Worm (Caenorhabditis elegans) whole organism, L2 larva: ENCODE data around the gene acp-2.

ENCODE experiments used
- C34F6.9 ChIP-seq: fragments of 150-350 bp; optimal IDR thresholded peaks from 2 replicates; lab custom pipeline; 2014; ENCODE audit warnings: missing biosample characterization, missing genetic modification characterization
- F13H6.1 ChIP-seq: sonication (generic microtip); optimal IDR thresholded peaks from 2 replicates; lab custom pipeline; 2016; ENCODE audit warnings: missing genetic modification characterization, missing compliant biosample characterization
- R02D3.7 ChIP-seq: fragments of 150-350 bp; optimal IDR thresholded peaks from 2 replicates; lab custom pipeline; 2014; ENCODE audit warnings: missing biosample characterization, missing genetic modification characterization
- ZK546.5 ChIP-seq: sonication (generic microtip); optimal IDR thresholded peaks from 2 replicates; lab custom pipeline; 2017; ENCODE audit warnings: missing biosample characterization, missing genetic modification characterization
- alr-1 ChIP-seq: fragments of 150-350 bp; optimal IDR thresholded peaks from 2 replicates; lab custom pipeline; 2014; ENCODE audit warnings: missing biosample characterization, missing genetic modification characterization
- aly-2 ChIP-seq: fragments of 150-350 bp; optimal IDR thresholded peaks from 2 replicates; lab custom pipeline; 2014; ENCODE audit warnings: missing biosample characterization, missing genetic modification characterization
- ama-1 ChIP-seq: fragments of 150-350 bp; optimal IDR thresholded peaks from 2 replicates; lab custom pipeline; 2018; ENCODE audit warnings: inconsistent platforms
- blmp-1 ChIP-seq: sonication (generic microtip); optimal IDR thresholded peaks from 2 replicates; lab custom pipeline; 2017; ENCODE audit warnings: missing genetic modification characterization, mild to moderate bottlenecking, missing compliant biosample characterization, antibody characterized with exemption, moderate library complexity; ENCODE audit not compliant: insufficient read depth
- ceh-16 ChIP-seq: fragments of 150-350 bp; optimal IDR thresholded peaks from 2 replicates; lab custom pipeline; 2014; ENCODE audit warnings: missing biosample characterization, missing genetic modification characterization
- ceh-82 ChIP-seq: fragments of 150-350 bp; optimal IDR thresholded peaks from 2 replicates; lab custom pipeline; 2014; ENCODE audit warnings: missing biosample characterization, missing genetic modification characterization
- crh-2 ChIP-seq: sonication (generic microtip); optimal IDR thresholded peaks from 2 replicates; lab custom pipeline; 2017; ENCODE audit warnings: missing biosample characterization, missing genetic modification characterization
- dmd-4 ChIP-seq: sonication (generic microtip); optimal IDR thresholded peaks from 2 replicates; lab custom pipeline; 2017; ENCODE audit warnings: missing biosample characterization, missing genetic modification characterization
- egl-27 ChIP-seq: sonication (generic microtip); optimal IDR thresholded peaks from 3 replicates; lab custom pipeline; 2017; ENCODE audit warnings: missing biosample characterization, missing genetic modification reagents, missing genetic modification characterization
- elt-1 ChIP-seq: fragments of 150-350 bp; optimal IDR thresholded peaks from 2 replicates; lab custom pipeline; 2014; ENCODE audit warnings: missing biosample characterization, missing genetic modification characterization
- elt-3 ChIP-seq: sonication (generic microtip); optimal IDR thresholded peaks from 2 replicates; lab custom pipeline; 2017; ENCODE audit warnings: missing biosample characterization, missing genetic modification characterization
- fos-1 ChIP-seq: fragments of 150-350 bp; optimal IDR thresholded peaks from 2 replicates; lab custom pipeline; 2014; ENCODE audit warnings: missing biosample characterization, missing genetic modification characterization
- gmeb-1 ChIP-seq: fragments of 150-350 bp; optimal IDR thresholded peaks from 2 replicates; lab custom pipeline; 2014; ENCODE audit warnings: missing biosample characterization, missing genetic modification characterization
- lin-11 ChIP-seq: fragments of 150-350 bp; sonication (generic microtip); optimal IDR thresholded peaks from 2 replicates; lab custom pipeline; 2014; ENCODE audit warnings: missing biosample characterization, missing genetic modification characterization, inconsistent platforms, mixed read lengths
- lin-13 ChIP-seq: fragments of 150-350 bp; optimal IDR thresholded peaks from 2 replicates; lab custom pipeline; 2014; ENCODE audit warnings: missing biosample characterization, missing genetic modification reagents, missing genetic modification characterization
- mab-5 ChIP-seq: fragments of 150-350 bp; optimal IDR thresholded peaks from 2 replicates; lab custom pipeline; 2014; ENCODE audit warnings: missing biosample characterization, missing genetic modification characterization
- mbf-1 ChIP-seq: sonication (generic microtip); optimal IDR thresholded peaks from 2 replicates; lab custom pipeline; 2017; ENCODE audit warnings: missing biosample characterization, missing genetic modification characterization
- nhr-10 ChIP-seq: sonication (generic microtip); optimal IDR thresholded peaks from 2 replicates; lab custom pipeline; 2017; ENCODE audit warnings: missing biosample characterization, missing genetic modification characterization
- nhr-11 ChIP-seq: fragments of 150-350 bp; optimal IDR thresholded peaks from 2 replicates; lab custom pipeline; 2014; ENCODE audit warnings: missing biosample characterization, missing genetic modification characterization
- nhr-12 ChIP-seq: fragments of 150-350 bp; optimal IDR thresholded peaks from 2 replicates; lab custom pipeline; 2014; ENCODE audit warnings: missing biosample characterization, missing genetic modification characterization
- nhr-129 ChIP-seq: fragments of 150-350 bp; optimal IDR thresholded peaks from 2 replicates; lab custom pipeline; 2014; ENCODE audit warnings: missing biosample characterization, missing genetic modification characterization
- nhr-21 ChIP-seq: fragments of 150-350 bp; optimal IDR thresholded peaks from 2 replicates; lab custom pipeline; 2014; ENCODE audit warnings: missing biosample characterization, missing genetic modification characterization
- nhr-23 ChIP-seq: fragments of 150-350 bp; optimal IDR thresholded peaks from 2 replicates; lab custom pipeline; 2014; ENCODE audit warnings: missing biosample characterization, missing genetic modification reagents, missing genetic modification characterization
- nhr-237 ChIP-seq: fragments of 150-350 bp; optimal IDR thresholded peaks from 2 replicates; lab custom pipeline; 2014; ENCODE audit warnings: missing biosample characterization, missing genetic modification characterization
- nhr-25 ChIP-seq: fragments of 150-350 bp; sonication (generic microtip); optimal IDR thresholded peaks from 3 replicates; lab custom pipeline; 2014; ENCODE audit warnings: missing biosample characterization, missing genetic modification characterization
- nhr-6 ChIP-seq: fragments of 150-350 bp; optimal IDR thresholded peaks from 2 replicates; lab custom pipeline; 2014; ENCODE audit warnings: missing biosample characterization, missing genetic modification characterization
- peb-1 ChIP-seq: fragments of 150-350 bp; optimal IDR thresholded peaks from 2 replicates; lab custom pipeline; 2014; ENCODE audit warnings: missing biosample characterization, missing genetic modification characterization
- sem-4 ChIP-seq: fragments of 150-350 bp; optimal IDR thresholded peaks from 2 replicates; lab custom pipeline; 2014; ENCODE audit warnings: missing biosample characterization, missing genetic modification reagents, missing genetic modification characterization
- skn-1 ChIP-seq: sonication (generic microtip); optimal IDR thresholded peaks from 2 replicates; lab custom pipeline; 2017; ENCODE audit warnings: missing biosample characterization, missing genetic modification characterization
- sma-3 ChIP-seq: sonication (generic microtip); optimal IDR thresholded peaks from 2 replicates; lab custom pipeline; 2016; ENCODE audit warnings: missing genetic modification reagents, missing genetic modification characterization, missing compliant biosample characterization
- sma-9 ChIP-seq, 2 experiments: fragments of 150-350 bp in 1 of 2; sonication (generic microtip) in 1 of 2; optimal IDR thresholded peaks; 2 replicates each; lab custom pipeline; 2014 to 2016; ENCODE audit warnings: missing genetic modification characterization in 2 of 2, mild to moderate bottlenecking in 1 of 2, missing biosample characterization in 1 of 2, missing compliant biosample characterization in 1 of 2, missing genetic modification reagents in 1 of 2, moderate library complexity in 1 of 2
- snpc-4 ChIP-seq: fragments of 150-350 bp; optimal IDR thresholded peaks from 2 replicates; lab custom pipeline; 2014; ENCODE audit warnings: missing biosample characterization, missing genetic modification characterization
- unc-55 ChIP-seq: fragments of 150-350 bp; sonication (generic microtip); optimal IDR thresholded peaks from 3 replicates; lab custom pipeline; 2014; ENCODE audit warnings: missing biosample characterization, missing genetic modification reagents, missing genetic modification characterization
- zag-1 ChIP-seq: fragments of 150-350 bp; optimal IDR thresholded peaks from 2 replicates; lab custom pipeline; 2014; ENCODE audit warnings: missing biosample characterization, missing genetic modification characterization
- ztf-1 ChIP-seq: fragments of 200-800 bp; sonication (Bioruptor generic); conservative IDR thresholded peaks from 2 replicates; pipeline ENCODE4 v1.3.6; 2022; ENCODE audit warnings: missing genetic modification characterization, missing compliant biosample characterization
- ztf-11 ChIP-seq: sonication (generic microtip); optimal IDR thresholded peaks from 2 replicates; lab custom pipeline; 2017; ENCODE audit warnings: missing biosample characterization, missing genetic modification characterization
- ztf-4 ChIP-seq: fragments of 150-350 bp; optimal IDR thresholded peaks from 2 replicates; lab custom pipeline; 2014; ENCODE audit warnings: missing biosample characterization, missing genetic modification characterization

Gene acp-2

DNA sequence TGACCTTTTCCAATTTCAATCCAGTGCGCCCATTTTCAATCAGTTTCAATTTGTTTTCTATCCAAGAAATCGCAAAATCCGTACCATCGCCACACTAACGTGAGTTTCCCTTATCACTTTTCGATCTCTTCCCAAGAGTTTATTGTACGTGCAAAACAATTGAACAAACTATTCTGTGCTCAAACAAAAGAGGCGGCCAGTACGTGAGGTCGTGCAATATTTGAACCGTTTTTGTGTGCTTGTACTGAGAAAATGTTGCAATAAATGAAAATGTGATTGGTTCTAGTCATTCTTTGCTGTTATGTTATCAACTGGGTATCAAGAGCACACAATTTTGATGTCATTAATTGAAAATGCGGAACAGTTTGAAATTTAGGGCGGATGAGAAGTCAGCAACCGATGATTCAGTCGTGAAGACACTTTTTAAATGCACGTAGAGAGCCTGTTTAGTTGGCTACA lies 17.8 kb upstream of the acp-2 start, which contains the start of gene F22B5.4:
Gene F22B5.4 (plus strand): TSS at position 51 of the 459 bp plus-strand sequence.
- TF ChIP-seq nhr-11 (tag; lab: Kevin White, UChicago) (no peak), crh-2 (tag; lab: Kevin White, UChicago) (no peak), C34F6.9 (no peak), fos-1 (tag; lab: Kevin White, UChicago) (peak; percentile 27)

DNA sequence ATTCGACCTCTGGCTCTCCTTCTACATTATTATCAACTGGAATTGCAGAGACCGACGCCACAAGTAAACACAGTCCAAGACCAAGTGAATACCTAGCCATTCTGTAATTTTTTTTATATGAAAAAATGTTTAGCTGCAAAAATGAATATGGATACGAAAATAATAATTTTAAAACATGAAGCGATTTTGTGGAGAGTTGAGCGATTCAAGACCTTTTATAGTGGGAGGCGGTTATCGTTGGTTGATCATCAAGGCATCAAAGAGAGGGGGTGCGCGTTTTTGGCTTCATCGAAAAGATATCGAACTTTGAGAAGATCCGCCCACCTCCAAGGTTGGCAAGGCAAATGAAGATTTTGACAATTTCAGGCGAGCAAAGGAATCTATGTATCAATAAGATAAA lies 14.9 kb upstream of the acp-2 start, which contains the start of gene cut-3:
Gene cut-3 (minus strand): TSS at position 101 of the 400 bp plus-strand sequence.
- TF ChIP-seq aly-2 (no peak), sma-3 (GFP tag; lab: Kevin White, UChicago) (no peak), crh-2 (tag; lab: Kevin White, UChicago) (no peak), ama-1 (lab: Kevin White, UChicago) (no peak), unc-55 (GFP tag; lab: Kevin White, UChicago) (no peak), zag-1 (tag; lab: Kevin White, UChicago) (no peak)

DNA sequence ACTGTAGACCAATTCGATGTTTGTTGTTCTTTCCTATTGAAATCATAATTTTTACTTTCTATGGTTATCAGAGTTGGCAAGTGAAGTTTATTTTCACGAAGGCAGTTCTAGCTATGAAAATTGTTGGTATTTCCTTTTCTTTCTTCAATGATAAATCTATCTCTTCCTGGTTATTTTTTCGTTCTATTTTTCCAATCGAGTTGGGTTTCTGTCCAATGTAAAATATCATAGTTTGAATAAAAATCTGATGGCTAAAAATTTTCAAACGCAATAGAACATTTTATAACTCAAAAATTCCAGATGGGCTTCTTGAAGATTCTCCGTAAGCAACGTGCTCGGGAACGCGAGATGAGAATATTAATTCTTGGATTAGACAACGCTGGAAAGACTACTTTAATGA lies 12.2 kb upstream of the acp-2 start, which contains the start of gene evl-20:
Gene evl-20 (plus strand): TSS at position 301 of the 400 bp plus-strand sequence.
- TF ChIP-seq ztf-4 (tag; lab: Kevin White, UChicago) (no peak), crh-2 (tag; lab: Kevin White, UChicago) (no peak), C34F6.9 (no peak), nhr-12 (no peak), nhr-10 (tag; lab: Kevin White, UChicago) (no peak), nhr-25 (tag; lab: Kevin White, UChicago) (no peak), ztf-11 (no peak), snpc-4 (no peak), gmeb-1 (tag; lab: Kevin White, UChicago) (no peak), ZK546.5 (tag; lab: Kevin White, UChicago) (no peak), nhr-237 (no peak), egl-27 (tag; lab: Kevin White, UChicago) (no peak), ceh-16 (tag; lab: Kevin White, UChicago) (no peak), lin-13 (GFP tag; lab: Kevin White, UChicago) (no peak), ztf-1 (no peak)

DNA sequence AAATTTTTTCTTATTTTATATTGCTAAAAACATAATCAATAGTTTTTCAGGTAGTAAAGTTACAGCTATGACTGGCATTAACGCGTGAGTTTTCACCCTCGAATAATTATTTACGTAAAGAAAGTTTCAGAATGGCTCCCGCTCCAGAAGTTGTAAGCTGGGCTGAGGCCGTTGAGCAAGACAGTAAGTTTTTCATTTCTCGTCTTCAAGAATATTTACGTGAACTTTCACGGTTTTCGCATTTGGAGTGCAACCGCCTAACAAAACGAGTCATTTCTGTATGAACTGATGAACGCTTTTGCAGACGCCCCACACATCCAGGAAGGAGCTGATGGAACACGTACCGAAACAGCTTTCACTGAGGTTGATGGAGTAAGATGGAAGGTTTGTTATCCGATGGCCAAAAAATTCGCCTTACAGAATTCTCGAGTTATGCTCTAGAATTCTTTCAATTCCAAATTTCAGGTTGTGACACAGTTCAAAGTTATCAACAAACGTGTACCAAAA lies 10.9 kb upstream of the acp-2 start, which contains the start of gene eif-3.G:
Gene eif-3.G (plus strand): TSS at position 51 of the 507 bp plus-strand sequence.
- TF ChIP-seq mbf-1 (tag; lab: Kevin White, UChicago) = no peak
- no peak for TF ChIP-seq peb-1 (tag; lab: Kevin White, UChicago)
- TF ChIP-seq lin-11 (tag; lab: Kevin White, UChicago) = no peak
- TF ChIP-seq skn-1 (tag; lab: Kevin White, UChicago) = no peak
- TF ChIP-seq lin-13 (GFP tag; lab: Kevin White, UChicago) = no peak
- TF ChIP-seq snpc-4 = no peak
- TF ChIP-seq nhr-12 = no peak
- no peak for TF ChIP-seq unc-55 (GFP tag; lab: Kevin White, UChicago)
- no peak for TF ChIP-seq mab-5 (tag; lab: Kevin White, UChicago)
- no peak for TF ChIP-seq R02D3.7 (tag; lab: Kevin White, UChicago)
- no peak for TF ChIP-seq zag-1 (tag; lab: Kevin White, UChicago)
- no peak for TF ChIP-seq crh-2 (tag; lab: Kevin White, UChicago)
- no peak for TF ChIP-seq blmp-1 (tag; lab: Kevin White, UChicago)
- TF ChIP-seq ceh-16 (tag; lab: Kevin White, UChicago) = no peak
- TF ChIP-seq fos-1 (tag; lab: Kevin White, UChicago) = no peak
- TF ChIP-seq ZK546.5 (tag; lab: Kevin White, UChicago) = no peak
- TF ChIP-seq sma-3 (GFP tag; lab: Kevin White, UChicago) = no peak
- no peak for TF ChIP-seq ztf-1
- no peak for TF ChIP-seq dmd-4
- TF ChIP-seq ceh-82 (tag; lab: Kevin White, UChicago) = no peak

DNA sequence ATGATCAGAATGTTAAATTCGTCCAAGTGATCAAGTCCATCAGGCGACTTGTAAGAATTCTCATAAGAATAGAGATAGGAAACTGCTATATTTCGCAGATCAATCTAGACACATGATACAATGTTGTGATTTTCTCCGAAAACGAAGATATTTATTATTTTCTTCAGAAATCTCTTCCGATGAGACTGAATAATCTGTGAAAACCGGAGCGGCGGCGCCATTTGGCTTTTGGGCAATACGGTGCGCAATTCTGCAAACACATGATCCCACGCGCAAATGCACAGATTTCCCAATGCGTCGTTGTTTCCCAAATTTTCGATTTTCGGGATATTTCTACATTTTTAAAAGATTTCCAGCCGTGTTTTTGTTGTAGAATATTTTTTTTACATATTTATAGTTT lies 10.3 kb upstream of the acp-2 start:
- TF ChIP-seq nhr-129 (tag; lab: Kevin White, UChicago) (no peak), fos-1 (tag; lab: Kevin White, UChicago) (peak; percentile 16), lin-11 (tag; lab: Kevin White, UChicago) (no peak), nhr-25 (tag; lab: Kevin White, UChicago) (peak; percentile 79), mab-5 (tag; lab: Kevin White, UChicago) (no peak), sem-4 (no peak), nhr-23 (tag; lab: Kevin White, UChicago) (no peak), nhr-6 (tag; lab: Kevin White, UChicago) (no peak), ztf-4 (tag; lab: Kevin White, UChicago) (no peak), ztf-11 (no peak), nhr-21 (tag; lab: Kevin White, UChicago) (peak; percentile 65), C34F6.9 (peak; percentile 43), crh-2 (tag; lab: Kevin White, UChicago) (peak; percentile 31), peb-1 (tag; lab: Kevin White, UChicago) (no peak), sma-9 (GFP tag; optimal IDR thresholded peaks at IDR 0.05; lab: Kevin White, UChicago) (peak; percentile 60), sma-9 (tag; optimal IDR thresholded peaks at IDR 0.05; lab: Kevin White, UChicago) (no peak), ztf-1 (no peak), elt-3 (tag; lab: Kevin White, UChicago) (no peak), F13H6.1 (tag; lab: Kevin White, UChicago) (peak; percentile 1), alr-1 (tag; lab: Kevin White, UChicago) (no peak), unc-55 (GFP tag; lab: Kevin White, UChicago) (peak; percentile 59), gmeb-1 (tag; lab: Kevin White, UChicago) (peak; percentile 53), nhr-237 (no peak), mbf-1 (tag; lab: Kevin White, UChicago) (no peak), blmp-1 (tag; lab: Kevin White, UChicago) (peak; percentile 17), ZK546.5 (tag; lab: Kevin White, UChicago) (no peak), elt-1 (tag; lab: Kevin White, UChicago) (no peak), nhr-11 (tag; lab: Kevin White, UChicago) (no peak), ceh-82 (tag; lab: Kevin White, UChicago) (no peak)
